Worm (Caenorhabditis elegans) whole organism, young adult: ENCODE results near the gene thn-1.

Experiments
- B0336.3 ChIP-seq: fragments of 200-800 bp; sonication (Bioruptor generic); IDR thresholded peaks from 2 replicates; pipeline ENCODE4 v1.3.6; 2022; ENCODE audit warnings: missing genetic modification characterization, missing compliant biosample characterization
- D2030.7 ChIP-seq: fragments of 200-800 bp; sonication (Bioruptor generic); IDR thresholded peaks from 2 replicates; pipeline ENCODE4 v1.3.6; 2022; ENCODE audit warnings: missing genetic modification reagents, missing genetic modification characterization, missing compliant biosample characterization
- F22D6.2 ChIP-seq: sonication (generic microtip); optimal IDR thresholded peaks from 2 replicates; lab custom pipeline; 2016; ENCODE audit warnings: mild to moderate bottlenecking, missing genetic modification characterization, missing compliant biosample characterization
- F33H1.4 ChIP-seq: fragments of 200-800 bp; sonication (Bioruptor generic); IDR thresholded peaks from 2 replicates; pipeline ENCODE4 v1.3.6; 2022; ENCODE audit warnings: missing genetic modification reagents, missing genetic modification characterization, missing compliant biosample characterization
- F37B4.10 ChIP-seq: fragments of 200-800 bp; sonication (Bioruptor generic); IDR thresholded peaks from 2 replicates; pipeline ENCODE4 v1.3.6; 2022; ENCODE audit warnings: missing genetic modification characterization, missing compliant biosample characterization
- F39B2.1 ChIP-seq: fragments of 200-800 bp; sonication (Bioruptor generic); IDR thresholded peaks from 2 replicates; pipeline ENCODE4 v1.3.6; 2022; ENCODE audit warnings: missing genetic modification reagents, missing genetic modification characterization, missing compliant biosample characterization
- F49E8.2 ChIP-seq: sonication (generic microtip); optimal IDR thresholded peaks from 3 replicates; lab custom pipeline; 2017; ENCODE audit warnings: missing genetic modification characterization, mild to moderate bottlenecking, missing compliant biosample characterization, antibody characterized with exemption, moderate library complexity; ENCODE audit not compliant: insufficient read depth
- F52B5.7 ChIP-seq: sonication (generic microtip); optimal IDR thresholded peaks from 2 replicates; lab custom pipeline; 2016; ENCODE audit warnings: mild to moderate bottlenecking, missing genetic modification characterization, missing compliant biosample characterization
- F57C9.4 ChIP-seq: sonication (generic microtip); optimal IDR thresholded peaks from 2 replicates; lab custom pipeline; 2017; ENCODE audit warnings: mild to moderate bottlenecking, missing genetic modification characterization, missing compliant biosample characterization
- K11D2.4 ChIP-seq: fragments of 200-800 bp; sonication (Bioruptor generic); IDR thresholded peaks from 2 replicates; pipeline ENCODE4 v1.3.6; 2022; ENCODE audit warnings: missing genetic modification reagents, missing genetic modification characterization, missing compliant biosample characterization
- Y53G8AR.9 ChIP-seq: fragments of 200-800 bp; sonication (Bioruptor generic); conservative IDR thresholded peaks from 2 replicates; pipeline ENCODE4 v1.3.6; 2022; ENCODE audit warnings: missing genetic modification reagents, missing genetic modification characterization, missing compliant biosample characterization
- Y95B8A.8 ChIP-seq: fragments of 200-800 bp; sonication (Bioruptor generic); IDR thresholded peaks from 2 replicates; pipeline ENCODE4 v1.3.6; 2022; ENCODE audit warnings: missing genetic modification reagents, missing genetic modification characterization, missing compliant biosample characterization
- ama-1 ChIP-seq, 3 experiments: fragments of 150-350 bp in 1 of 3; sonication (generic microtip) in 2 of 3; optimal IDR thresholded peaks; 2 replicates each; lab custom pipeline; 2014 to 2018; ENCODE audit warnings: missing biosample characterization in 2 of 3, missing genetic modification characterization in 2 of 3, missing genetic modification reagents in 2 of 3
- athp-1 ChIP-seq: sonication (generic microtip); optimal IDR thresholded peaks from 2 replicates; lab custom pipeline; 2017; ENCODE audit warnings: mild to moderate bottlenecking, missing genetic modification characterization, missing compliant biosample characterization
- attf-6 ChIP-seq: fragments of 200-800 bp; sonication (Bioruptor generic); IDR thresholded peaks from 2 replicates; pipeline ENCODE4 v1.3.6; 2022; ENCODE audit warnings: missing genetic modification reagents, missing genetic modification characterization, missing compliant biosample characterization
- bed-2 ChIP-seq: fragments of 200-800 bp; sonication (Bioruptor generic); IDR thresholded peaks from 2 replicates; pipeline ENCODE4 v1.3.6; 2022; ENCODE audit warnings: missing genetic modification reagents, missing genetic modification characterization, missing compliant biosample characterization
- cebp-2 ChIP-seq: fragments of 200-800 bp; sonication (Bioruptor generic); IDR thresholded peaks from 2 replicates; pipeline ENCODE4 v1.3.6; 2022; ENCODE audit warnings: missing genetic modification characterization, missing compliant biosample characterization
- ceh-100 ChIP-seq: fragments of 200-800 bp; sonication (Bioruptor generic); IDR thresholded peaks from 2 replicates; pipeline ENCODE4 v1.3.6; 2022; ENCODE audit warnings: missing genetic modification reagents, missing genetic modification characterization, missing compliant biosample characterization
- ceh-58 ChIP-seq: fragments of 200-800 bp; sonication (Bioruptor generic); IDR thresholded peaks from 2 replicates; pipeline ENCODE4 v1.3.6; 2022; ENCODE audit warnings: missing genetic modification characterization, missing compliant biosample characterization
- ekl-4 ChIP-seq: fragments of 200-800 bp; sonication (Bioruptor generic); IDR thresholded peaks from 2 replicates; pipeline ENCODE4 v1.3.6; 2022; ENCODE audit warnings: missing genetic modification reagents, missing genetic modification characterization, missing compliant biosample characterization
- him-1 ChIP-seq: sonication (generic microtip); optimal IDR thresholded peaks from 2 replicates; lab custom pipeline; 2016; ENCODE audit warnings: missing genotype, missing genetic modification reagents, missing genetic modification characterization, missing compliant biosample characterization
- hrde-1 ChIP-seq: sonication (generic microtip); optimal IDR thresholded peaks from 2 replicates; lab custom pipeline; 2016; ENCODE audit warnings: missing genetic modification characterization, mild to moderate bottlenecking, missing compliant biosample characterization, moderate library complexity, missing genotype, missing genetic modification reagents, borderline replicate concordance
- hsf-1 ChIP-seq: fragments of 200-800 bp; sonication (Bioruptor generic); IDR thresholded peaks from 2 replicates; pipeline ENCODE4 v1.3.6; 2022; ENCODE audit warnings: missing genetic modification reagents, missing genetic modification characterization, missing compliant biosample characterization
- lin-26 ChIP-seq: fragments of 200-800 bp; sonication (Bioruptor generic); IDR thresholded peaks from 2 replicates; pipeline ENCODE4 v1.3.6; 2022; ENCODE audit warnings: missing genetic modification reagents, missing genetic modification characterization, missing compliant biosample characterization
- lin-35 ChIP-seq, 3 experiments: fragments of 150-350 bp in 2 of 3; sonication (generic microtip) in 1 of 3; optimal IDR thresholded peaks; 2 replicates each; lab custom pipeline; 2014 to 2018; ENCODE audit warnings: missing biosample characterization in 3 of 3, missing genetic modification characterization in 3 of 3, missing genetic modification reagents in 3 of 3
- lin-54 ChIP-seq: fragments of 200-800 bp; sonication (Bioruptor generic); optimal IDR thresholded peaks from 2 replicates; lab custom pipeline; 2018; ENCODE audit warnings: mild to moderate bottlenecking, missing genetic modification characterization, missing compliant biosample characterization
- lsl-1 ChIP-seq: fragments of 200-800 bp; sonication (Bioruptor generic); optimal IDR thresholded peaks from 2 replicates; lab custom pipeline; 2018; ENCODE audit warnings: mild to moderate bottlenecking, missing genetic modification characterization, moderate library complexity, missing compliant biosample characterization
- madf-3 ChIP-seq: fragments of 200-800 bp; sonication (Bioruptor generic); IDR thresholded peaks from 2 replicates; pipeline ENCODE4 v1.3.6; 2022; ENCODE audit warnings: missing genetic modification reagents, missing genetic modification characterization, missing compliant biosample characterization
- madf-6 ChIP-seq: fragments of 200-800 bp; sonication (Bioruptor generic); IDR thresholded peaks from 2 replicates; pipeline ENCODE4 v1.3.6; 2022; ENCODE audit warnings: missing genetic modification reagents, missing genetic modification characterization, missing compliant biosample characterization
- pbrm-1 ChIP-seq: fragments of 200-800 bp; sonication (Bioruptor generic); IDR thresholded peaks from 2 replicates; pipeline ENCODE4 v1.3.6; 2022; ENCODE audit warnings: missing genetic modification reagents, missing genetic modification characterization, missing compliant biosample characterization
- rcor-1 ChIP-seq: fragments of 200-800 bp; sonication (Bioruptor generic); IDR thresholded peaks from 2 replicates; pipeline ENCODE4 v1.3.6; 2022; ENCODE audit warnings: missing genetic modification reagents, missing genetic modification characterization, missing compliant biosample characterization
- repo-1 ChIP-seq: sonication (generic microtip); optimal IDR thresholded peaks from 2 replicates; lab custom pipeline; 2017; ENCODE audit warnings: mild to moderate bottlenecking, missing genetic modification characterization, missing compliant biosample characterization
- snpc-3.4 ChIP-seq: sonication (generic microtip); optimal IDR thresholded peaks from 2 replicates; lab custom pipeline; 2017; ENCODE audit warnings: missing genetic modification characterization, mild to moderate bottlenecking, missing compliant biosample characterization, antibody characterized with exemption, moderate library complexity, missing genotype, missing genetic modification reagents
- snpc-4 ChIP-seq, 5 experiments: fragments of 150-350 bp in 1 of 5; sonication (generic microtip) in 4 of 5; optimal IDR thresholded peaks; 2 replicates each; lab custom pipeline; 2014 to 2018; ENCODE audit warnings: missing genetic modification characterization in 5 of 5, missing biosample characterization in 3 of 5, antibody characterized with exemption in 2 of 5, mild to moderate bottlenecking in 2 of 5, missing compliant biosample characterization in 2 of 5, missing genotype in 2 of 5, moderate library complexity in 2 of 5, missing genetic modification reagents in 1 of 5
- tbp1 ChIP-seq: fragments of 200-800 bp; sonication (Bioruptor generic); optimal IDR thresholded peaks from 2 replicates; lab custom pipeline; 2018; ENCODE audit warnings: mild to moderate bottlenecking, missing genetic modification characterization, missing compliant biosample characterization
- unc-130 ChIP-seq: sonication (generic microtip); optimal IDR thresholded peaks from 2 replicates; lab custom pipeline; 2016; ENCODE audit warnings: missing genetic modification reagents, missing genetic modification characterization, missing compliant biosample characterization
- ztf-18 ChIP-seq: sonication (generic microtip); optimal IDR thresholded peaks from 2 replicates; lab custom pipeline; 2016; ENCODE audit warnings: missing genotype, mild to moderate bottlenecking, missing genetic modification characterization, missing compliant biosample characterization

Gene thn-1

DNA sequence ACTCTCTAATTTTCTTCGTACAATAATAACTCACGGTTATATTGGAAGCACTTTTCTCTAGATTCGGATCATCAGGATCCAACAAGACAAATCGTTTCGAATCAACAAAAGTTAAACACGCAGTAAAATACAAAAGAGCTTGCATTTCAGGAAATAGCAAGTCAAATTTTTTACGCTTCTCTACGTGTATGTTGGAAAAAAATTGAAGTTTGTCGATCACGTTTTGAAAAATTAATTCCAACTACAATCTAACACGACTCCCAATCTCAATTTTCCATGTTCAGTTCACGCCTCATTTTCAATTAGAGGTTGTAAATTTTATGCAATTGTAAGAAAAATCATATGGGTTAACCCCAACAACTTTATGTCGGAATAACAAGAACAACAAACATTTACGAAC is 10.1 kb downstream of the thn-1 start, which contains the start of gene spe-45:
Gene spe-45, minus strand, starts transcription at position 145 of the 400 bp plus-strand sequence.
- TF ChIP-seq hsf-1 (GFP tag; lab: Robert Waterston, UW) (peak; percentile 58; the same call in 1 of the 2 replicates), Y53G8AR.9 (GFP tag; lab: Robert Waterston, UW) (peak; percentile 79), K11D2.4 (GFP tag; lab: Robert Waterston, UW) (no peak), F37B4.10 (GFP tag; lab: Robert Waterston, UW) (no peak), ztf-18 (no peak), pbrm-1 (GFP tag; lab: Robert Waterston, UW) (peak; percentile 46; the same call in 1 of the 2 replicates), athp-1 (tag; lab: Kevin White, UChicago) (peak; percentile 64), lin-35 (GFP tag; optimal IDR thresholded peaks at IDR 0.05; lab: Kevin White, UChicago) (peak in 1 of 3 experiments; percentile 38), ceh-100 (GFP tag; lab: Robert Waterston, UW) (peak; percentile 45; the same call in 1 of the 2 replicates), F33H1.4 (GFP tag; lab: Robert Waterston, UW) (peak; percentile 43), lsl-1 (GFP tag; lab: Kevin White, UChicago) (peak; percentile 28), repo-1 (no peak), F52B5.7 (peak; percentile 21), rcor-1 (peak; percentile 32; the same call in 1 of the 2 replicates), lin-54 (GFP tag; lab: Kevin White, UChicago) (peak; percentile 73), Y95B8A.8 (GFP tag; lab: Robert Waterston, UW) (0 out of 2 replicates have a peak, but pooled peaks have one; percentile 37), tbp1 (GFP tag; lab: Kevin White, UChicago) (peak; percentile 47), lin-26 (peak; percentile 78), F22D6.2 (tag; lab: Kevin White, UChicago) (no peak), snpc-4 (GFP tag; optimal IDR thresholded peaks at IDR 0.05; lab: Kevin White, UChicago) (no peak), snpc-4 (tag; optimal IDR thresholded peaks at IDR 0.05; lab: Kevin White, UChicago) (peak in 2 of 4 experiments; percentile 15 to 47), F57C9.4 (tag; lab: Kevin White, UChicago) (no peak), snpc-3.4 (tag; lab: Kevin White, UChicago) (peak; percentile 43), B0336.3 (GFP tag; lab: Robert Waterston, UW) (peak; percentile 83), F39B2.1 (0 out of 2 replicates have a peak, but pooled peaks have one; percentile 2), hrde-1 (tag; lab: Kevin White, UChicago) (peak; percentile 28), D2030.7 (GFP tag; lab: Robert Waterston, UW) (no peak), F49E8.2 (tag; lab: Kevin White, UChicago) (peak; percentile 71), attf-6 (GFP tag; lab: Robert Waterston, UW) (peak; percentile 74; the same call in 1 of the 2 replicates), madf-3 (GFP tag; lab: Robert Waterston, UW) (peak; percentile 41; the same call in 1 of the 2 replicates), bed-2 (no peak), unc-130 (GFP tag; lab: Kevin White, UChicago) (peak; percentile 16), madf-6 (GFP tag; lab: Robert Waterston, UW) (peak; percentile 73), ama-1 (optimal IDR thresholded peaks at IDR 0.05; lab: Kevin White, UChicago) (no peak), ama-1 (GFP tag; optimal IDR thresholded peaks at IDR 0.05; lab: Kevin White, UChicago) (peak in 1 of 2 experiments; percentile 74), ceh-58 (GFP tag; lab: Robert Waterston, UW) (peak; percentile 24; the same call in 1 of the 2 replicates), cebp-2 (GFP tag; lab: Robert Waterston, UW) (peak; percentile 81; the same call in 1 of the 2 replicates), ekl-4 (GFP tag; lab: Robert Waterston, UW) (peak; percentile 78), him-1 (peak; percentile 32)
